Fruit fly (Drosophila melanogaster) whole organism, embryonic: ENCODE data around the gene dib.

Source experiments
- Asciz ChIP-seq: fragments of 200-800 bp; sonication (Bioruptor generic); optimal IDR thresholded peaks from 2 replicates; lab custom pipeline; 2017; ENCODE audit warnings: missing biosample characterization, mild to moderate bottlenecking, missing genetic modification characterization, missing genetic modification reagents
- Blimp-1 ChIP-seq: fragments of 200-800 bp; sonication (Bioruptor generic); optimal IDR thresholded peaks from 3 replicates; lab custom pipeline; 2018; ENCODE audit warnings: missing biosample characterization, missing genetic modification characterization, mild to moderate bottlenecking, moderate library complexity, missing genetic modification reagents
- CG10979 ChIP-seq: fragments of 200-800 bp; sonication (Bioruptor generic); optimal IDR thresholded peaks from 2 replicates; lab custom pipeline; 2018; ENCODE audit warnings: missing biosample characterization, mild to moderate bottlenecking, missing genetic modification characterization, moderate library complexity
- CG11695 ChIP-seq: fragments of 200-800 bp; sonication (Bioruptor generic); IDR thresholded peaks from 3 replicates; pipeline ENCODE4 v1.3.6; 2022; ENCODE audit warnings: missing biosample characterization, missing genetic modification characterization
- CG13296 ChIP-seq: fragments of 200-800 bp; sonication (Bioruptor generic); optimal IDR thresholded peaks from 3 replicates; lab custom pipeline; 2018; ENCODE audit warnings: missing biosample characterization, mild to moderate bottlenecking, missing genetic modification characterization
- CG13624 ChIP-seq: fragments of 200-800 bp; sonication (Bioruptor generic); optimal IDR thresholded peaks from 2 replicates; lab custom pipeline; 2016; ENCODE audit warnings: missing biosample characterization, missing genetic modification characterization
- CG1832 ChIP-seq: fragments of 200-800 bp; sonication (Bioruptor generic); optimal IDR thresholded peaks from 2 replicates; lab custom pipeline; 2017; ENCODE audit warnings: missing biosample characterization, mild to moderate bottlenecking, missing genetic modification characterization, inconsistent platforms
- CG2678 ChIP-seq: fragments of 200-800 bp; sonication (Bioruptor generic); optimal IDR thresholded peaks from 3 replicates; lab custom pipeline; 2019; ENCODE audit warnings: missing biosample characterization, mild to moderate bottlenecking, missing genetic modification characterization, moderate library complexity
- CG2875 ChIP-seq: fragments of 200-800 bp; sonication (Bioruptor generic); optimal IDR thresholded peaks from 2 replicates; lab custom pipeline; 2017; ENCODE audit warnings: missing biosample characterization, mild to moderate bottlenecking, missing genetic modification characterization, missing genetic modification reagents
- CG3726 ChIP-seq: fragments of 200-800 bp; sonication (Bioruptor generic); IDR thresholded peaks from 3 replicates; pipeline ENCODE4, ENCODE4 v1.3.6; 2022; ENCODE audit warnings: missing biosample characterization, missing genetic modification characterization
- CG4730 ChIP-seq: fragments of 200-800 bp; sonication (Bioruptor generic); IDR thresholded peaks from 2 replicates; pipeline ENCODE4 v1.3.6; 2022; ENCODE audit warnings: missing biosample characterization, missing genetic modification characterization
- CG6813 ChIP-seq: fragments of 200-800 bp; sonication (Bioruptor generic); optimal IDR thresholded peaks from 2 replicates; lab custom pipeline; 2017; ENCODE audit warnings: missing biosample characterization, missing genetic modification characterization, mild to moderate bottlenecking, moderate library complexity, missing genetic modification reagents
- CG6854 ChIP-seq: fragments of 200-800 bp; sonication (Bioruptor generic); optimal IDR thresholded peaks from 3 replicates; lab custom pipeline; 2017; ENCODE audit warnings: missing biosample characterization, mild to moderate bottlenecking, missing genetic modification characterization
- CG7372 ChIP-seq: fragments of 200-800 bp; sonication (Bioruptor generic); IDR thresholded peaks from 2 replicates; pipeline ENCODE4 v1.3.6; 2022; ENCODE audit warnings: missing biosample characterization, missing genetic modification characterization
- CG7786 ChIP-seq: fragments of 200-800 bp; sonication (Bioruptor generic); optimal IDR thresholded peaks from 2 replicates; lab custom pipeline; 2016; ENCODE audit warnings: missing biosample characterization, missing genetic modification characterization
- CG8290 ChIP-seq, 3 experiments: fragments of 200-800 bp; sonication (Bioruptor generic); optimal IDR thresholded peaks; 2 replicates each; lab custom pipeline; 2016 to 2019; ENCODE audit warnings: missing biosample characterization in 3 of 3, missing genetic modification characterization in 3 of 3, mild to moderate bottlenecking in 2 of 3, moderate library complexity in 1 of 3
- CG8924 ChIP-seq: fragments of 200-800 bp; optimal IDR thresholded peaks from 3 replicates; lab custom pipeline; 2019; ENCODE audit warnings: missing biosample characterization, mild to moderate bottlenecking, missing genetic modification characterization, moderate library complexity
- CG9727 ChIP-seq: fragments of 200-800 bp; sonication (Bioruptor generic); optimal IDR thresholded peaks from 3 replicates; lab custom pipeline; 2017; ENCODE audit warnings: missing biosample characterization, mild to moderate bottlenecking, missing genetic modification characterization
- Dek ChIP-seq: fragments of 200-800 bp; sonication (Bioruptor generic); optimal IDR thresholded peaks from 3 replicates; lab custom pipeline; 2019; ENCODE audit warnings: missing biosample characterization, mild to moderate bottlenecking, missing genetic modification characterization, moderate library complexity
- Dfd ChIP-seq, 2 experiments: fragments of >200 bp; optimal IDR thresholded peaks; 2 replicates each; lab custom pipeline; 2017; ENCODE audit warnings: missing biosample characterization in 2 of 2, missing genetic modification characterization in 2 of 2
- Dip2 ChIP-seq: fragments of 200-800 bp; sonication (Bioruptor generic); IDR thresholded peaks from 2 replicates; pipeline ENCODE4 v1.3.6; 2022; ENCODE audit warnings: missing biosample characterization, missing genetic modification characterization
- Dll ChIP-seq: fragments of 200-800 bp; sonication (Bioruptor generic); IDR thresholded peaks from 4 replicates; pipeline ENCODE4 v1.3.6; 2022; ENCODE audit warnings: missing biosample characterization, missing genetic modification characterization; ENCODE audit not compliant: partially characterized antibody
- Fer2 ChIP-seq: fragments of 200-800 bp; sonication (Bioruptor generic); optimal IDR thresholded peaks from 2 replicates; lab custom pipeline; 2018; ENCODE audit warnings: missing biosample characterization, mild to moderate bottlenecking, missing genetic modification characterization, moderate library complexity
- MESR4 ChIP-seq: fragments of 200-800 bp; sonication (Bioruptor generic); optimal IDR thresholded peaks from 2 replicates; lab custom pipeline; 2018; ENCODE audit warnings: missing biosample characterization, mild to moderate bottlenecking, missing genetic modification characterization, moderate library complexity
- Nf-YB ChIP-seq: fragments of 200-800 bp; sonication (Bioruptor generic); optimal IDR thresholded peaks from 3 replicates; lab custom pipeline; 2019; ENCODE audit warnings: missing biosample characterization, mild to moderate bottlenecking, missing genetic modification characterization, moderate library complexity
- NfI ChIP-seq: fragments of 200-800 bp; sonication (Bioruptor generic); optimal IDR thresholded peaks from 3 replicates; lab custom pipeline; 2018; ENCODE audit warnings: missing biosample characterization, mild to moderate bottlenecking, missing genetic modification characterization, moderate library complexity
- Oli ChIP-seq: fragments of 200-800 bp; sonication (Bioruptor generic); optimal IDR thresholded peaks from 2 replicates; lab custom pipeline; 2018; ENCODE audit warnings: missing biosample characterization, mild to moderate bottlenecking, missing genetic modification characterization, moderate library complexity
- PHDP ChIP-seq: fragments of 200-800 bp; sonication (Bioruptor generic); optimal IDR thresholded peaks from 3 replicates; lab custom pipeline; 2018; ENCODE audit warnings: missing biosample characterization, mild to moderate bottlenecking, missing genetic modification characterization, moderate library complexity
- Pdp1 ChIP-seq, 2 experiments: fragments of 200-800 bp; sonication (Bioruptor generic); optimal IDR thresholded peaks; 3 replicates each; lab custom pipeline; 2016; ENCODE audit warnings: missing biosample characterization in 2 of 2, missing genetic modification characterization in 2 of 2, mild to moderate bottlenecking in 1 of 2, moderate library complexity in 1 of 2
- Ravus ChIP-seq: fragments of 200-800 bp; sonication (Bioruptor generic); IDR thresholded peaks from 2 replicates; pipeline ENCODE4 v1.3.6; 2022; ENCODE audit warnings: missing biosample characterization, missing genetic modification characterization
- Rfx ChIP-seq: fragments of 200-800 bp; sonication (Bioruptor generic); IDR thresholded peaks from 2 replicates; pipeline ENCODE4 v1.3.6; 2022; ENCODE audit warnings: missing biosample characterization, missing genetic modification characterization
- aop ChIP-seq: fragments of 200-800 bp; sonication (Bioruptor generic); IDR thresholded peaks from 2 replicates; pipeline ENCODE4 v1.3.6; 2022; ENCODE audit warnings: missing biosample characterization, missing genetic modification characterization
- az2 ChIP-seq: fragments of 200-800 bp; sonication (Bioruptor generic); optimal IDR thresholded peaks from 3 replicates; lab custom pipeline; 2016; ENCODE audit warnings: missing biosample characterization, missing genetic modification characterization
- eve ChIP-seq, 2 experiments: fragments of >200 bp; optimal IDR thresholded peaks; 2 replicates each; lab custom pipeline; 2017; ENCODE audit warnings: missing biosample characterization in 2 of 2, missing genetic modification characterization in 2 of 2
- exex ChIP-seq: fragments of 200-800 bp; sonication (Bioruptor generic); optimal IDR thresholded peaks from 4 replicates; lab custom pipeline; 2018; ENCODE audit warnings: missing biosample characterization, mild to moderate bottlenecking, missing genetic modification characterization, moderate library complexity
- hth ChIP-seq: fragments of >200 bp; optimal IDR thresholded peaks from 2 replicates; lab custom pipeline; 2017; ENCODE audit warnings: inconsistent platforms
- ken ChIP-seq: fragments of 200-800 bp; sonication (Bioruptor generic); IDR thresholded peaks from 3 replicates; pipeline ENCODE4 v1.3.6; 2022; ENCODE audit warnings: missing biosample characterization, missing genetic modification characterization
- lab ChIP-seq: fragments of 200-800 bp; sonication (Bioruptor generic); optimal IDR thresholded peaks from 3 replicates; lab custom pipeline; 2017; ENCODE audit warnings: missing biosample characterization, missing genetic modification characterization, mild to moderate bottlenecking, moderate library complexity, missing genetic modification reagents
- onecut ChIP-seq: fragments of 200-800 bp; sonication (Bioruptor generic); IDR thresholded peaks from 2 replicates; pipeline ENCODE4 v1.3.6; 2022; ENCODE audit warnings: missing biosample characterization, missing genetic modification characterization
- pb ChIP-seq: fragments of 200-800 bp; sonication (Bioruptor generic); optimal IDR thresholded peaks from 3 replicates; lab custom pipeline; 2016; ENCODE audit warnings: missing biosample characterization, missing genetic modification characterization
- peb ChIP-seq: fragments of 200-800 bp; sonication (Bioruptor generic); IDR thresholded peaks from 2 replicates; pipeline ENCODE4 v1.3.6; 2022; ENCODE audit warnings: missing biosample characterization, missing genetic modification characterization
- row ChIP-seq: fragments of 200-800 bp; sonication (Bioruptor generic); IDR thresholded peaks from 3 replicates; pipeline ENCODE4 v1.3.6; 2022; ENCODE audit warnings: missing biosample characterization, missing genetic modification characterization
- slbo ChIP-seq: fragments of 200-800 bp; sonication (Bioruptor generic); IDR thresholded peaks from 2 replicates; pipeline ENCODE4 v1.3.6; 2022; ENCODE audit warnings: missing biosample characterization, missing genetic modification characterization
- ssp ChIP-seq: fragments of 200-800 bp; sonication (Bioruptor generic); IDR thresholded peaks from 2 replicates; pipeline ENCODE4 v1.3.6; 2022; ENCODE audit warnings: missing biosample characterization, missing genetic modification characterization
- tap ChIP-seq: fragments of 200-800 bp; optimal IDR thresholded peaks from 3 replicates; lab custom pipeline; 2019; ENCODE audit warnings: missing biosample characterization, mild to moderate bottlenecking, missing genetic modification characterization, moderate library complexity
- tna ChIP-seq: fragments of 200-800 bp; sonication (Bioruptor generic); IDR thresholded peaks from 2 replicates; pipeline ENCODE4 v1.3.6; 2022; ENCODE audit warnings: missing biosample characterization, missing genetic modification characterization; ENCODE audit not compliant: partially characterized antibody
- trem ChIP-seq: fragments of 200-800 bp; optimal IDR thresholded peaks from 3 replicates; lab custom pipeline; 2019; ENCODE audit warnings: missing biosample characterization, mild to moderate bottlenecking, missing genetic modification characterization, moderate library complexity
- usp ChIP-seq: fragments of >200 bp; optimal IDR thresholded peaks from 2 replicates; lab custom pipeline; 2017; ENCODE audit warnings: missing biosample characterization, missing genetic modification characterization
- vnd ChIP-seq: fragments of 200-800 bp; sonication (Bioruptor generic); IDR thresholded peaks from 3 replicates; pipeline ENCODE4 v1.3.6; 2022; ENCODE audit warnings: missing biosample characterization, missing genetic modification characterization; ENCODE audit not compliant: partially characterized antibody
- z ChIP-seq: fragments of 200-800 bp; sonication (Bioruptor generic); IDR thresholded peaks from 3 replicates; pipeline ENCODE4 v1.3.6; 2022; ENCODE audit warnings: missing biosample characterization, missing genetic modification characterization
- zf30C ChIP-seq: fragments of 200-800 bp; sonication (Bioruptor generic); optimal IDR thresholded peaks from 3 replicates; lab custom pipeline; 2018; ENCODE audit warnings: missing biosample characterization, mild to moderate bottlenecking, missing genetic modification characterization

dib gene

dm6 chr3L:4059293-4059820 is 2.7 kb upstream of the dib start, which contains the start of gene Ugt305A1 (continued):
- TF ChIP-seq z (GFP tag; lab: Robert Waterston, UW) (no peak), usp (GFP tag; lab: Kevin White, UChicago) (no peak), slbo (GFP tag; lab: Robert Waterston, UW) (0 out of 2 replicates have a peak, but pooled peaks have one; percentile 35), Fer2 (tag; lab: Kevin White, UChicago) (no peak), onecut (GFP tag; lab: Robert Waterston, UW) (no peak), eve (GFP tag; optimal IDR thresholded peaks at IDR 0.05; lab: Kevin White, UChicago) (no peak), Blimp-1 (GFP tag; lab: Kevin White, UChicago) (no peak), Ravus (GFP tag; lab: Robert Waterston, UW) (no peak), Dip2 (GFP tag; lab: Robert Waterston, UW) (no peak), pb (no peak), CG1832 (GFP tag; lab: Kevin White, UChicago) (no peak), CG10979 (tag; lab: Kevin White, UChicago) (peak; percentile 5), Pdp1 (GFP tag; optimal IDR thresholded peaks at IDR 0.05; lab: Kevin White, UChicago) (no peak), vnd (GFP tag; lab: Robert Waterston, UW) (no peak), Oli (peak; percentile 6), zf30C (GFP tag; lab: Kevin White, UChicago) (no peak), CG7786 (GFP tag; lab: Kevin White, UChicago) (no peak), ken (GFP tag; lab: Robert Waterston, UW) (no peak), CG2875 (GFP tag; lab: Kevin White, UChicago) (no peak), tna (GFP tag; lab: Robert Waterston, UW) (no peak), exex (tag; lab: Kevin White, UChicago) (no peak), Nf-YB (GFP tag; lab: Kevin White, UChicago) (no peak), CG2678 (tag; lab: Kevin White, UChicago) (no peak), Rfx (GFP tag; lab: Robert Waterston, UW) (no peak), PHDP (peak; percentile 30), row (peak; percentile 50; the same call in 2 of the 3 replicates), CG4730 (GFP tag; lab: Robert Waterston, UW) (no peak), MESR4 (GFP tag; lab: Kevin White, UChicago) (no peak), az2 (GFP tag; lab: Kevin White, UChicago) (no peak), peb (GFP tag; lab: Robert Waterston, UW) (no peak), Dek (no peak), CG9727 (GFP tag; lab: Kevin White, UChicago) (no peak), trem (tag; lab: Kevin White, UChicago) (no peak), lab (no peak), CG6854 (GFP tag; lab: Kevin White, UChicago) (no peak), CG8290 (GFP tag; optimal IDR thresholded peaks at IDR 0.05; lab: Kevin White, UChicago) (no peak), CG8290 (tag; optimal IDR thresholded peaks at IDR 0.05; lab: Kevin White, UChicago) (no peak), Asciz (GFP tag; lab: Kevin White, UChicago) (no peak), ssp (GFP tag; lab: Robert Waterston, UW) (no peak), CG13624 (GFP tag; lab: Kevin White, UChicago) (no peak), NfI (GFP tag; lab: Kevin White, UChicago) (no peak), Dfd (GFP tag; optimal IDR thresholded peaks at IDR 0.05; lab: Kevin White, UChicago) (no peak), CG7372 (no peak), hth (no peak), aop (GFP tag; lab: Robert Waterston, UW) (no peak), CG8924 (tag; lab: Kevin White, UChicago) (no peak), CG13296 (GFP tag; lab: Kevin White, UChicago) (no peak), tap (no peak), CG6813 (GFP tag; lab: Kevin White, UChicago) (no peak), Dll (GFP tag; lab: Robert Waterston, UW) (no peak), CG11695 (GFP tag; lab: Robert Waterston, UW) (no peak), CG3726 (GFP tag; lab: Robert Waterston, UW) (no peak)
